Worm (Caenorhabditis elegans): Measurements from ENCODE around the gene EEED8.2.
A peak's percentile ranks its signal among the peaks of the same experiment; 100 is the strongest.

The EEED8.2 gene

DNA sequence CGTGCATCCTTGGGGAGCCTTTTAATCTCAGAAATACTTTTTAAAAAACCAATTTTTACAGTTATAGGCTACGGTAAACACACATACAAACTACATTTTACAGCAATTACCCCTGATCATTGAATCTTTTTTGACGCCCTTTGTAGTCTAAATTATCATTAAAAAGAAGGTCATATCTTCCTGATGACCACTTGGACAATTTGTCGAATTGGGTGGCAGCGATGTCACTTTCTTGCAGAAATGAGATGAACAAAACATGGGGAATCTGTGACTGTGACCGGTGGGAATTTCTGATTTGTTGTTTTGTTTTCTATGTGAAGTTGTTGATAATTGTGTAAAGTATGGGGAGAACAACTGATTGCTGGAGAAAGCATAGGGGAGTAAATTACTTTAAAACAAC is 33.1 kb downstream of the EEED8.2 start:
- TF ChIP-seq hnd-1 (tag; optimal IDR thresholded peaks at IDR 0.05) (no peak), tbx-37 (GFP tag; conservative IDR thresholded peaks at IDR 0.05) (no peak), tbx-11 (GFP tag; IDR thresholded peaks at IDR 0.05) (no peak), tra-4 (tag; optimal IDR thresholded peaks at IDR 0.05) (no peak), ama-1 (optimal IDR thresholded peaks at IDR 0.05) (no peak), hmbx-1 (tag; optimal IDR thresholded peaks at IDR 0.05) (no peak), ceh-13 (GFP tag; optimal IDR thresholded peaks at IDR 0.05) (no peak), aly-1 (tag; optimal IDR thresholded peaks at IDR 0.05) (no peak)

DNA sequence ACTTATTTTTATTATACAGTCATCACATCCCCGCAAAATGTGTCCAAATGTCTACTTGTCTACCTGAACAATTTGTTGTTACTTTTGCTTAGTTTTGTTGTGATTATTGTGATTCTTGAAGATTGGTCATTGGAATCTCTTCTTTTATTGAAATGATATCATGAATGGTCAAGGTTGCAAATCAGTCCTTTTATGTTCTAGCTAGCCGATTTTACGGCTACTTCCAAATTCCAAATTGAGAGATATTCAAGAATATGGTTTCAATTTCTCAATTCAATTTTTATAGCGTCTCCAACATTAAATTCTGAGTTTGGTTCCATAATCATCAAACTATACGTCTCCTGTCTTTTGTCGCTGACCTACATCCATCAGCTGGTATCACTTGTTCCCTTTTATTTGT is 34.8 kb downstream of the EEED8.2 start:
- TF ChIP-seq aly-1 (tag; optimal IDR thresholded peaks at IDR 0.05) (no peak), flt-1 (GFP tag; IDR thresholded peaks at IDR 0.05) (no peak)

DNA sequence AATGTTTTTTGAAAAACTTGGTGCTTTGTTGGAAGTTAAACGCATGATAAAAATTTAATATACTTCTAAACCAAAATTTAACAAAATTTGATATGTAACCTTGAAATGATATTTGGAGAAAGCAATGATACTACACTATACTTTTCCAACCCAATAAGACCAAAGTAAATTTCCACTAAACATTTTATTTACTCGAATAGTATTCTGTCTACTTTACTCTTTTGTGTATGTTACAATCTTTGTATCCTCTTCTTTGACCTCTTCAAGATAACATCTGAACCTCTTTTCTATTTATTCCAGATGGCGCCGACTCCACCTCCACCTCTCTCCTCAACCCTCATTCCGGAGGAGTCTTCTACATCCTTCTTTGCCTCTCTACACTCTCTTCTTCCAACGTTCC is 37.0 kb downstream of the EEED8.2 start, which contains the start of gene dhs-5:
dhs-5 (plus strand) TSS at position 301 of the 400 bp plus-strand sequence.
- TF ChIP-seq F13C5.2 (tag; optimal IDR thresholded peaks at IDR 0.05) (no peak), tbx-37 (GFP tag; conservative IDR thresholded peaks at IDR 0.05) (no peak)

DNA sequence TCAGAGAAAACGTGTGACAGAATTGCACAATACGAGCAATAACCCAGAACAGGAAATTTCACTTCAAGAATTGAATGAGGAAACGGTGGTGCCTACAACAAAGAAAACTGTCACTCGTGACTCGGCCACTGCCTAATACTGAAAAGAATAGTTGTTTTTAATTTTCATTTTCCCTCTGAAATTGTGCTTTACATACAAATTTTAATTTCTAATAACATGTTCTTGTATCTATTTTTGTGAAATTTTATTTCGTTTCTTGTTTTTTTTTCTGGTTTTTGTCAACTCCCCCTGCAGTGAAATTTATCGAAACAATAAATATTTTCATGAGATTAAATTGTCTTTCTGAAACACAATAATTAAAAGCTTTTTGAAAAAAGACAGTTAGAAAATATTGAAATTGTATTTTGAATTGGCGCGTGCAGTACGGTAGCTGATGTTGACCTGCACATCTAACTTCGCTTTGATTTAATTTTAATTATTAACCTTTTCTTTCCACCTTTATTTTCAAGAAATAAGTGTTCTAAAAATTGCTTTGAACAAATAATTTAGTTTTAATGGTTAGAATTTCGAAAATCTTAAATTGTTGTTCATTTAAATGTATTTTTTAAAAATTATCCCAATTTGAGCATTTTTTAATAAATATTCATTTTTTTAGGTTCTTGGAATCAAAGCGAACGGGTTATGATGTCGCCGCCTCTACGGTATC is 39.3 kb downstream of the EEED8.2 start, which contains the start of gene daz-1:
daz-1 (plus strand) TSS at position 656 of the 706 bp plus-strand sequence.
- TF ChIP-seq sea-1 (GFP tag; conservative IDR thresholded peaks at IDR 0.05) (no peak), ceh-36 (tag; optimal IDR thresholded peaks at IDR 0.05) (no peak), tbx-37 (GFP tag; conservative IDR thresholded peaks at IDR 0.05) (no peak), ets-7 (tag; optimal IDR thresholded peaks at IDR 0.05) (no peak), ceh-13 (GFP tag; optimal IDR thresholded peaks at IDR 0.05) (no peak), F13C5.2 (tag; optimal IDR thresholded peaks at IDR 0.05) (no peak), tra-4 (tag; optimal IDR thresholded peaks at IDR 0.05) (no peak)

DNA sequence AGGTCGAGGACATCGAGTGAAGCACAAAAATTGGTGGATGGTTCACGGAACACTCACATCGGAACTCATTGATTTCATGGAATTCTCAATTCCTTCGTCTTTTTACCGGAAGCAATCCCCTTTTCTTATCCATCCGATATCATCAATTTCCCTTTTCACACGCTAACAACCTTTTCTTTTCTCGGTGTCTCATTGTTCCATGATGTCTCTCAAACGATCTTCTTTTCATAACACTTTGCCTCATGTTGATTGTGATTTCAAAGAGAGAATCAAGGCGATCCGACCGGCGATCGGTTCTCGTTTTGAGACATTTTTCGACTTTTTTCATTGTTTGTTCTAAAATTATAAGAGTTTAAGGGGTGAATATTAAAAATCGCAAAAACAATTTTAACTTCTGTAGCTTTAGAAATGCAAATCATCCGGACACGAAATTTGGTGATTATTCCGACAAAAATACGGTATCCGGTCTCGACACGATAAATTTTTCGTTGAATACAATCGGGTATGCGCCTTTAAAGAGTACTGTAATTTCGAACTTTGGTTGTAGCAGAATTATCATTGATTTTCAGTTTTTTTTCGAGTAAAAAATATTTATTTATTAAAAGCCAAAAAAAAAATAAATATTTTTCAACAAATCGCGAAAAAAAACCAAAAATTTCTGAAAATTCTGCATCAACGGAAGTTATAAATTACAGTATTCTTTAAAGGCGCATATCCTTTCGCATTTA is 42.3 kb downstream of the EEED8.2 start:
- TF ChIP-seq tbx-37 (GFP tag; conservative IDR thresholded peaks at IDR 0.05) (no peak), hmg-4 (GFP tag; optimal IDR thresholded peaks at IDR 0.05) (no peak), sea-1 (GFP tag; conservative IDR thresholded peaks at IDR 0.05) (no peak), flt-1 (GFP tag; IDR thresholded peaks at IDR 0.05) (no peak), tra-4 (tag; optimal IDR thresholded peaks at IDR 0.05) (no peak), ama-1 (optimal IDR thresholded peaks at IDR 0.05) (no peak), tbx-11 (GFP tag; IDR thresholded peaks at IDR 0.05) (no peak), scrt-1 (GFP tag; IDR thresholded peaks at IDR 0.05) (no peak), ets-7 (tag; optimal IDR thresholded peaks at IDR 0.05) (no peak), ceh-13 (GFP tag; optimal IDR thresholded peaks at IDR 0.05) (no peak)

DNA sequence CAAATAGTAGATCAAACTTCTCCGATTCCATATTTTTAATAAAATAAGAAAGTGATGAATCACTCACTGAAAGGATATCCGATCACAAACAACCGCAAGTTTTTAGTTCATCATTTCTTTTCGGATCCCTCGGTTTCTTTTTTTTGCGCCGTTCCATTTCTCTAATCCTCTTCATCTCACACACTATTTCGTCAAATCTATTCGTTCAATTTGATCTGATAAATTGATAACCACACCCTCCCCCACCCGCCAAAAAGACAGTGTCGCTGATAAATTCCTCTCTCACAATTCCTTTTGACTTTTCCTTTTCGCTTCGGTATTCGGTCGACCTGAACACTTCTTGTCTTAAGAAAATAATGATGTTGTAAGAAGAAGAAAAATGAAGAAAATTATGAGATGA is 43.0 kb downstream of the EEED8.2 start:
- TF ChIP-seq flt-1 (GFP tag; IDR thresholded peaks at IDR 0.05) (no peak), hnd-1 (tag; optimal IDR thresholded peaks at IDR 0.05) (no peak), hmbx-1 (tag; optimal IDR thresholded peaks at IDR 0.05) (no peak), tbx-37 (GFP tag; conservative IDR thresholded peaks at IDR 0.05) (no peak), scrt-1 (GFP tag; IDR thresholded peaks at IDR 0.05) (no peak), aly-1 (tag; optimal IDR thresholded peaks at IDR 0.05) (no peak), B0310.2 (tag; optimal IDR thresholded peaks at IDR 0.05) (no peak), F13C5.2 (tag; optimal IDR thresholded peaks at IDR 0.05) (no peak), tbx-11 (GFP tag; IDR thresholded peaks at IDR 0.05) (no peak), ets-7 (tag; optimal IDR thresholded peaks at IDR 0.05) (no peak), sea-1 (GFP tag; conservative IDR thresholded peaks at IDR 0.05) (no peak), ama-1 (optimal IDR thresholded peaks at IDR 0.05) (no peak), pes-1 (GFP tag; IDR thresholded peaks at IDR 0.05) (no peak), hmg-4 (GFP tag; optimal IDR thresholded peaks at IDR 0.05) (no peak), ceh-36 (tag; optimal IDR thresholded peaks at IDR 0.05) (no peak), ceh-13 (GFP tag; optimal IDR thresholded peaks at IDR 0.05) (no peak), tra-4 (tag; optimal IDR thresholded peaks at IDR 0.05) (no peak)

DNA sequence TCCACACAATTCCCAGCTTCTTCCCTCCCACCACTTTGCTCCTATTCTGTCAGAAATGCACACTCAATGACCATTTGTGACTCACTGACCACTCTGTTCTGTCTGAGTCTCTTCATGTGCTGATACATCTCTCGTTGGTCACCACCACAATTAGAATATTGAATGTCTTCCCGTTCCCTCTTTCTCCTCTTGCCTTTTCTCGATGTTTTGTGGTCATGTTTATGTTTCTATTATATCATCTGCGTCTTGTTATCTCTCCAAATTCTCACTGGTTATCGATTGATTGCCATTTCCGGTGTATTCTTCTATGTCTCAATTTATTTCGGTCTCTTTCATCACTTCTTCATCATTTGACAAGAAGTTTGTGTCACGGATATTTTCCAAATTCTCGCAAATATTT is 44.4 kb downstream of the EEED8.2 start:
- TF ChIP-seq ceh-13 (GFP tag; optimal IDR thresholded peaks at IDR 0.05) (no peak), sea-1 (GFP tag; conservative IDR thresholded peaks at IDR 0.05) (no peak), ets-7 (tag; optimal IDR thresholded peaks at IDR 0.05) (no peak), pes-1 (GFP tag; IDR thresholded peaks at IDR 0.05) (no peak), flt-1 (GFP tag; IDR thresholded peaks at IDR 0.05) (no peak), ceh-36 (tag; optimal IDR thresholded peaks at IDR 0.05) (no peak), tra-4 (tag; optimal IDR thresholded peaks at IDR 0.05) (no peak), ama-1 (optimal IDR thresholded peaks at IDR 0.05) (no peak), hmg-4 (GFP tag; optimal IDR thresholded peaks at IDR 0.05) (no peak), scrt-1 (GFP tag; IDR thresholded peaks at IDR 0.05) (no peak), hmbx-1 (tag; optimal IDR thresholded peaks at IDR 0.05) (no peak), aly-1 (tag; optimal IDR thresholded peaks at IDR 0.05) (no peak), F13C5.2 (tag; optimal IDR thresholded peaks at IDR 0.05) (no peak)

DNA sequence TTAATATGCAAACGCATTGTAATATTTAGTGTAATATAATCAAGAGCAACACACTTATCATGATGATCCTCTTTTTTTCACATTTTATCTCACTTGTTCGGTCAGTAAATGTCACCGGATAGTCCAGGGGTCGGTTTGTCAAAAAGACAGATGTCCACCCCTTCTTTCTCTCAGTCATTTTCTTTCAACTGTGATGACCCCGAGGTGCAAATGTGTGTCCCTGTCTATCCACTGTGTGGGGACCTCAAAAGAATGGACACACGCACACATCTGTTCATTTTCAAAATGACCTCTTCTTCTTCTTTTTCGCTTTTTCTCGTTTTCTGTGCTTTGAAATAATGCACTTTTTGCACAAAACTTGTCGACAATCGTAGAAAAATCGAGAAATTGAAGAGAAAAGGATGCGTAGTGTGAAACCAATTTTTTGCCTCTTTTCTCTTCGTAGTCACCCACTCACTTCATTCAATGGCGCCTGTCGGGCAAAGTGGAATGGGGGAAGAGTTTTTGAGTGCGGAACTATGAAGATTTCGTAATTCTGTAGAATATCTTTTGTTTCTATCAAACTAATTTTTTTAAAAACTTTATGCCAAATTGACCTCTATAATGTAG is 47.3 kb downstream of the EEED8.2 start:
- TF ChIP-seq tbx-37 (GFP tag; conservative IDR thresholded peaks at IDR 0.05): 0 out of 2 replicates have a peak, but pooled peaks have one; percentile 10
- TF ChIP-seq ama-1 (optimal IDR thresholded peaks at IDR 0.05): no peak
- no peak for TF ChIP-seq hnd-1 (tag; optimal IDR thresholded peaks at IDR 0.05)
- peak; percentile 5 for TF ChIP-seq F13C5.2 (tag; optimal IDR thresholded peaks at IDR 0.05)
- TF ChIP-seq aly-1 (tag; optimal IDR thresholded peaks at IDR 0.05): no peak
- TF ChIP-seq ceh-13 (GFP tag; optimal IDR thresholded peaks at IDR 0.05): no peak
- no peak for TF ChIP-seq sea-1 (GFP tag; conservative IDR thresholded peaks at IDR 0.05)
- no peak for TF ChIP-seq ets-7 (tag; optimal IDR thresholded peaks at IDR 0.05)
- TF ChIP-seq hmg-4 (GFP tag; optimal IDR thresholded peaks at IDR 0.05): peak; percentile 47
